Worm (Caenorhabditis elegans) whole organism, L2 larva: Measurements from ENCODE around the gene K03A11.1.
A peak's percentile ranks its signal among the peaks of the same experiment; 100 is the strongest.

Experiments used
- C34F6.9 ChIP-seq: fragments of 150-350 bp; optimal IDR thresholded peaks from 2 replicates; lab custom pipeline; 2014; ENCODE audit warnings: missing biosample characterization, missing genetic modification characterization
- F13H6.1 ChIP-seq: sonication (generic microtip); optimal IDR thresholded peaks from 2 replicates; lab custom pipeline; 2016; ENCODE audit warnings: missing genetic modification characterization, missing compliant biosample characterization
- R02D3.7 ChIP-seq: fragments of 150-350 bp; optimal IDR thresholded peaks from 2 replicates; lab custom pipeline; 2014; ENCODE audit warnings: missing biosample characterization, missing genetic modification characterization
- Y55F3AM.14 ChIP-seq: fragments of 200-800 bp; sonication (Bioruptor generic); optimal IDR thresholded peaks from 2 replicates; lab custom pipeline; 2018; ENCODE audit warnings: mild to moderate bottlenecking, missing genetic modification characterization, missing compliant biosample characterization
- ZK546.5 ChIP-seq: sonication (generic microtip); optimal IDR thresholded peaks from 2 replicates; lab custom pipeline; 2017; ENCODE audit warnings: missing biosample characterization, missing genetic modification characterization
- alr-1 ChIP-seq: fragments of 150-350 bp; optimal IDR thresholded peaks from 2 replicates; lab custom pipeline; 2014; ENCODE audit warnings: missing biosample characterization, missing genetic modification characterization
- ama-1 ChIP-seq: fragments of 150-350 bp; optimal IDR thresholded peaks from 2 replicates; lab custom pipeline; 2018; ENCODE audit warnings: inconsistent platforms
- blmp-1 ChIP-seq: sonication (generic microtip); optimal IDR thresholded peaks from 2 replicates; lab custom pipeline; 2017; ENCODE audit warnings: missing genetic modification characterization, mild to moderate bottlenecking, missing compliant biosample characterization, antibody characterized with exemption, moderate library complexity; ENCODE audit not compliant: insufficient read depth
- ceh-16 ChIP-seq: fragments of 150-350 bp; optimal IDR thresholded peaks from 2 replicates; lab custom pipeline; 2014; ENCODE audit warnings: missing biosample characterization, missing genetic modification characterization
- crh-2 ChIP-seq: sonication (generic microtip); optimal IDR thresholded peaks from 2 replicates; lab custom pipeline; 2017; ENCODE audit warnings: missing biosample characterization, missing genetic modification characterization
- egl-27 ChIP-seq: sonication (generic microtip); optimal IDR thresholded peaks from 3 replicates; lab custom pipeline; 2017; ENCODE audit warnings: missing biosample characterization, missing genetic modification reagents, missing genetic modification characterization
- elt-1 ChIP-seq: fragments of 150-350 bp; optimal IDR thresholded peaks from 2 replicates; lab custom pipeline; 2014; ENCODE audit warnings: missing biosample characterization, missing genetic modification characterization
- gmeb-1 ChIP-seq: fragments of 150-350 bp; optimal IDR thresholded peaks from 2 replicates; lab custom pipeline; 2014; ENCODE audit warnings: missing biosample characterization, missing genetic modification characterization
- lin-39 ChIP-seq: fragments of 150-350 bp; optimal IDR thresholded peaks from 2 replicates; lab custom pipeline; 2014; ENCODE audit warnings: missing biosample characterization, missing genetic modification reagents, missing genetic modification characterization
- lsy-2 ChIP-seq, 2 experiments: fragments of 150-350 bp in 1 of 2; sonication (generic microtip) in 1 of 2; optimal IDR thresholded peaks; 2 replicates each; lab custom pipeline; 2014 to 2017; ENCODE audit warnings: missing biosample characterization in 2 of 2, missing genetic modification characterization in 2 of 2
- mab-5 ChIP-seq: fragments of 150-350 bp; optimal IDR thresholded peaks from 2 replicates; lab custom pipeline; 2014; ENCODE audit warnings: missing biosample characterization, missing genetic modification characterization
- mbf-1 ChIP-seq: sonication (generic microtip); optimal IDR thresholded peaks from 2 replicates; lab custom pipeline; 2017; ENCODE audit warnings: missing biosample characterization, missing genetic modification characterization
- nhr-10 ChIP-seq: sonication (generic microtip); optimal IDR thresholded peaks from 2 replicates; lab custom pipeline; 2017; ENCODE audit warnings: missing biosample characterization, missing genetic modification characterization
- nhr-11 ChIP-seq: fragments of 150-350 bp; optimal IDR thresholded peaks from 2 replicates; lab custom pipeline; 2014; ENCODE audit warnings: missing biosample characterization, missing genetic modification characterization
- nhr-12 ChIP-seq: fragments of 150-350 bp; optimal IDR thresholded peaks from 2 replicates; lab custom pipeline; 2014; ENCODE audit warnings: missing biosample characterization, missing genetic modification characterization
- nhr-129 ChIP-seq: fragments of 150-350 bp; optimal IDR thresholded peaks from 2 replicates; lab custom pipeline; 2014; ENCODE audit warnings: missing biosample characterization, missing genetic modification characterization
- nhr-21 ChIP-seq: fragments of 150-350 bp; optimal IDR thresholded peaks from 2 replicates; lab custom pipeline; 2014; ENCODE audit warnings: missing biosample characterization, missing genetic modification characterization
- nhr-23 ChIP-seq: fragments of 150-350 bp; optimal IDR thresholded peaks from 2 replicates; lab custom pipeline; 2014; ENCODE audit warnings: missing biosample characterization, missing genetic modification reagents, missing genetic modification characterization
- nhr-237 ChIP-seq: fragments of 150-350 bp; optimal IDR thresholded peaks from 2 replicates; lab custom pipeline; 2014; ENCODE audit warnings: missing biosample characterization, missing genetic modification characterization
- nhr-25 ChIP-seq: fragments of 150-350 bp; sonication (generic microtip); optimal IDR thresholded peaks from 3 replicates; lab custom pipeline; 2014; ENCODE audit warnings: missing biosample characterization, missing genetic modification characterization
- nhr-6 ChIP-seq: fragments of 150-350 bp; optimal IDR thresholded peaks from 2 replicates; lab custom pipeline; 2014; ENCODE audit warnings: missing biosample characterization, missing genetic modification characterization
- nhr-77 ChIP-seq: fragments of 150-350 bp; optimal IDR thresholded peaks from 2 replicates; lab custom pipeline; 2014; ENCODE audit warnings: missing biosample characterization, missing genetic modification characterization
- sem-4 ChIP-seq: fragments of 150-350 bp; optimal IDR thresholded peaks from 2 replicates; lab custom pipeline; 2014; ENCODE audit warnings: missing biosample characterization, missing genetic modification reagents, missing genetic modification characterization
- skn-1 ChIP-seq: sonication (generic microtip); optimal IDR thresholded peaks from 2 replicates; lab custom pipeline; 2017; ENCODE audit warnings: missing biosample characterization, missing genetic modification characterization
- sma-3 ChIP-seq: sonication (generic microtip); optimal IDR thresholded peaks from 2 replicates; lab custom pipeline; 2016; ENCODE audit warnings: missing genetic modification reagents, missing genetic modification characterization, missing compliant biosample characterization
- sma-9 ChIP-seq, 2 experiments: fragments of 150-350 bp in 1 of 2; sonication (generic microtip) in 1 of 2; optimal IDR thresholded peaks; 2 replicates each; lab custom pipeline; 2014 to 2016; ENCODE audit warnings: missing genetic modification characterization in 2 of 2, mild to moderate bottlenecking in 1 of 2, missing biosample characterization in 1 of 2, missing compliant biosample characterization in 1 of 2, missing genetic modification reagents in 1 of 2, moderate library complexity in 1 of 2
- snpc-4 ChIP-seq: fragments of 150-350 bp; optimal IDR thresholded peaks from 2 replicates; lab custom pipeline; 2014; ENCODE audit warnings: missing biosample characterization, missing genetic modification characterization
- unc-39 ChIP-seq: fragments of 150-350 bp; optimal IDR thresholded peaks from 2 replicates; lab custom pipeline; 2014; ENCODE audit warnings: missing biosample characterization, missing genetic modification characterization
- unc-55 ChIP-seq: fragments of 150-350 bp; sonication (generic microtip); optimal IDR thresholded peaks from 3 replicates; lab custom pipeline; 2014; ENCODE audit warnings: missing biosample characterization, missing genetic modification reagents, missing genetic modification characterization
- unc-62 ChIP-seq: fragments of 150-350 bp; optimal IDR thresholded peaks from 2 replicates; lab custom pipeline; 2014; ENCODE audit warnings: missing biosample characterization, missing genetic modification reagents, missing genetic modification characterization
- zag-1 ChIP-seq: fragments of 150-350 bp; optimal IDR thresholded peaks from 2 replicates; lab custom pipeline; 2014; ENCODE audit warnings: missing biosample characterization, missing genetic modification characterization
- ztf-1 ChIP-seq: fragments of 200-800 bp; sonication (Bioruptor generic); conservative IDR thresholded peaks from 2 replicates; pipeline ENCODE4 v1.3.6; 2022; ENCODE audit warnings: missing genetic modification characterization, missing compliant biosample characterization
- ztf-11 ChIP-seq: sonication (generic microtip); optimal IDR thresholded peaks from 2 replicates; lab custom pipeline; 2017; ENCODE audit warnings: missing biosample characterization, missing genetic modification characterization

The K03A11.1 gene

DNA sequence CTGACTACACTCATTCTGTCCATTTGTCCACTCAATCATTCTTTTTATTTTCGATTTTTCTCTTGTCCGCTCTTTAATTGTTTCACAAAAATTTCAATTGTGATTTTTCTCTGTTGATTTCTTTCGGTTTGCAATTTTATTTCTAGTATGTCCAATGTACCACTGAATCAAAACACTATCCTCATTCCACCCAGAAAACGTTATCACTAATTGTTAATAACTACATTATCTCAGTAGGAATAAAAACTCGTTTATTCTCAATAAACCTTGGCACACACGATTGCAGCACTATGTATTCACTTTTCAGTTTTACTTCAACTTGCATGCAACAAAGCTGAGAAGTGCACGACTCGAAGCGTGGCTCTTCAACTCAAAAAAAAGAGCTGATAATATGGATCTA lies at the start of gene K03A11.1:
Gene K03A11.1 (plus strand): TSS at position 301 of the 400 bp plus-strand sequence.
- TF ChIP-seq nhr-77 (tag; lab: Kevin White, UChicago) (no peak), nhr-21 (no peak), ama-1 (lab: Kevin White, UChicago) (no peak), sma-9 (GFP tag; optimal IDR thresholded peaks at IDR 0.05; lab: Kevin White, UChicago) (no peak), sma-9 (tag; optimal IDR thresholded peaks at IDR 0.05; lab: Kevin White, UChicago) (no peak), zag-1 (tag; lab: Kevin White, UChicago) (no peak), nhr-12 (tag; lab: Kevin White, UChicago) (no peak), nhr-237 (tag; lab: Kevin White, UChicago) (no peak), R02D3.7 (tag; lab: Kevin White, UChicago) (no peak), egl-27 (tag; lab: Kevin White, UChicago) (no peak), crh-2 (tag; lab: Kevin White, UChicago) (no peak), sem-4 (tag; lab: Kevin White, UChicago) (no peak), nhr-25 (tag; lab: Kevin White, UChicago) (no peak), sma-3 (GFP tag; lab: Kevin White, UChicago) (no peak), ZK546.5 (tag; lab: Kevin White, UChicago) (no peak), ceh-16 (no peak), nhr-23 (tag; lab: Kevin White, UChicago) (no peak), gmeb-1 (tag; lab: Kevin White, UChicago) (no peak)

DNA sequence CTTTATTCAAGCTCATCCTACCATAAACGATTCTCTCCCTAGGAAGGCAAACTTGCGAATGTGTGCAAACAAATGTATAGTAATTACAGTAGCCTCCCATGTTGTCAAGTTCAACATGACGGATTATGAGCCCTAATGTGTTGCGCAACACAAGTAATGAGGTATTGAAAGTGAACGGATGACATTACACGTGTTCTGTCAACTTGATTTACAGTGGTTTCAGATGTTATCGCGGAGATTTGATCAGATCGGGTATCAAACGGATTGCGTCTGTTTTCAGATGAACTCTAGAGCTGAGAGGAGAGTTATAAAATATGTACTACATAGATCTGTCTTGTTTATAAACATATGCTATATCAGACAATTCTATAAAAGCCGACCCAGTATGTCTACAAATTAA lies 49.2 kb upstream of the K03A11.1 start:
- TF ChIP-seq unc-39 (tag; lab: Kevin White, UChicago) (no peak), ztf-11 (tag; lab: Kevin White, UChicago) (no peak), blmp-1 (tag; lab: Kevin White, UChicago) (no peak), nhr-25 (tag; lab: Kevin White, UChicago) (peak; percentile 4)

DNA sequence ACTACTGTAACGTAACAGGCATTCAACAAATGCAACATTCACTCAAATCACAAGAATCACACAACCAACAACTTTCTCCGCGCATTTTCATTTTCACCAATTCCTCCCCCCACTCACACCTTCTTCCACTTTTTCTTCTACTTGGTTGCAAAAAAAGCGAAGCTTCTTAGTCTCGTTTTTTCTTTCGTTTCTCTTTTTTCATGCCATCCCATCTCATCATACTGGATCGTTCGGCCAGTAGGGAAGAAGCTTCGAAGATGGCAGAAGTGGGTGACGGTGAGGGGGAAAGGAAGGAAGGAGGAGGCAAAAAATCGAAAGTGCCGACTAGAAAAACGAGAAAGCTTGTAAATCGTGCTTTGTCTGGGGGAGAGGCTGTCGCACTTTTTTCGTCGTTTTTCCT lies 48.4 kb upstream of the K03A11.1 start:
- TF ChIP-seq mbf-1 = no peak
- no peak for TF ChIP-seq ztf-1 (GFP tag; lab: Robert Waterston, UW)
- peak; percentile 49 for TF ChIP-seq nhr-25 (tag; lab: Kevin White, UChicago)
- peak; percentile 71 for TF ChIP-seq blmp-1 (tag; lab: Kevin White, UChicago)
- TF ChIP-seq C34F6.9 (tag; lab: Kevin White, UChicago) = no peak
- no peak for TF ChIP-seq F13H6.1 (tag; lab: Kevin White, UChicago)
- TF ChIP-seq snpc-4 (tag; lab: Kevin White, UChicago) = no peak
- no peak for TF ChIP-seq alr-1 (tag; lab: Kevin White, UChicago)

DNA sequence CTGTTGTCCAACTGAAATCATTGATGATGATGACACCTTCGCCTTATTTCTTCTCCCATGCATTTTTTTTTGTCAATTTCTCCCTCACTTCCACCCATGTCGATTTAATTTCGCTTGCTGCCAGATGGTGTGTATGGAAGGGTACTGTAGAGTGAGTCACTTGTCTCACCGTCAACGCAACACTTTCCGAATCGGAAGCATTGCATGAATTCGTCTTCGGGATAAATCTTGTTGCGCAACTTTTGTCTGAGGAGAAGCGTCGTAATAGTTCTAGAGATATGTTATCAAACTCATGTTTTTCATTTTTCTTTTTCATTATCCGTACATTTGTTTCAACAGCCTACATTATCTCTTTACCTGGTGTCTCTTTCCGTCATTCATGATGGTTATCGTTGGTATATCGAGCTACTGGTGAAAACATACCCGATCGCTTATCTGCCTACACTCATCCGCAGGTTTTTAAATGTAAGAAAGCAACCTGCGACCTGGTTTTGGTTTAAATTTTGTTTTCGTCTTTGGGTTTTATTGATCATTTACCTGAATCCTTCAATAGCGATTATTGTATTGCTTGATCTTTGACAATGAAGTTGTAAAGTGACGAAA lies 46.9 kb upstream of the K03A11.1 start:
- no peak for TF ChIP-seq nhr-11 (tag; lab: Kevin White, UChicago)
- TF ChIP-seq C34F6.9 (tag; lab: Kevin White, UChicago) = no peak
- no peak for TF ChIP-seq nhr-10 (tag; lab: Kevin White, UChicago)
- TF ChIP-seq unc-62 (GFP tag; lab: Kevin White, UChicago) = no peak
- TF ChIP-seq lin-39 = no peak
- TF ChIP-seq nhr-21 = no peak
- TF ChIP-seq snpc-4 (tag; lab: Kevin White, UChicago) = no peak
- TF ChIP-seq blmp-1 (tag; lab: Kevin White, UChicago) = no peak
- TF ChIP-seq ZK546.5 (tag; lab: Kevin White, UChicago) = no peak
- TF ChIP-seq nhr-129 (tag; lab: Kevin White, UChicago) = no peak
- TF ChIP-seq unc-55 (GFP tag; lab: Kevin White, UChicago) = no peak
- TF ChIP-seq Y55F3AM.14 (GFP tag; lab: Kevin White, UChicago) = no peak
- TF ChIP-seq sem-4 (tag; lab: Kevin White, UChicago) = no peak
- TF ChIP-seq elt-1 (tag; lab: Kevin White, UChicago) = peak; percentile 32
- TF ChIP-seq nhr-25 (tag; lab: Kevin White, UChicago) = peak; percentile 69
- no peak for TF ChIP-seq skn-1 (tag; lab: Kevin White, UChicago)
- peak in 1 of 2 experiments; percentile 14 for TF ChIP-seq lsy-2 (tag; optimal IDR thresholded peaks at IDR 0.05; lab: Kevin White, UChicago)
- TF ChIP-seq ama-1 (lab: Kevin White, UChicago) = no peak
- TF ChIP-seq ceh-16 = peak; percentile 65
- TF ChIP-seq nhr-23 (tag; lab: Kevin White, UChicago) = no peak
- no peak for TF ChIP-seq alr-1 (tag; lab: Kevin White, UChicago)
- no peak for TF ChIP-seq mab-5
- TF ChIP-seq nhr-6 = no peak
- peak; percentile 15 for TF ChIP-seq sma-9 (GFP tag; optimal IDR thresholded peaks at IDR 0.05; lab: Kevin White, UChicago)
- no peak for TF ChIP-seq sma-9 (tag; optimal IDR thresholded peaks at IDR 0.05; lab: Kevin White, UChicago)
- no peak for TF ChIP-seq F13H6.1 (tag; lab: Kevin White, UChicago)
- no peak for TF ChIP-seq nhr-237 (tag; lab: Kevin White, UChicago)
